Worm (Caenorhabditis elegans) whole organism, L4/young adult: Measurements from ENCODE around the gene F58G1.3.

Experiments
- dao-5 ChIP-seq: sonication (generic microtip); optimal IDR thresholded peaks from 2 replicates; lab custom pipeline; 2016; ENCODE audit warnings: missing genotype, missing genetic modification characterization, moderate library complexity, missing compliant biosample characterization
- him-1 ChIP-seq: sonication (generic microtip); optimal IDR thresholded peaks from 2 replicates; lab custom pipeline; 2016; ENCODE audit warnings: missing genotype, missing genetic modification reagents, missing genetic modification characterization, missing compliant biosample characterization

DNA sequence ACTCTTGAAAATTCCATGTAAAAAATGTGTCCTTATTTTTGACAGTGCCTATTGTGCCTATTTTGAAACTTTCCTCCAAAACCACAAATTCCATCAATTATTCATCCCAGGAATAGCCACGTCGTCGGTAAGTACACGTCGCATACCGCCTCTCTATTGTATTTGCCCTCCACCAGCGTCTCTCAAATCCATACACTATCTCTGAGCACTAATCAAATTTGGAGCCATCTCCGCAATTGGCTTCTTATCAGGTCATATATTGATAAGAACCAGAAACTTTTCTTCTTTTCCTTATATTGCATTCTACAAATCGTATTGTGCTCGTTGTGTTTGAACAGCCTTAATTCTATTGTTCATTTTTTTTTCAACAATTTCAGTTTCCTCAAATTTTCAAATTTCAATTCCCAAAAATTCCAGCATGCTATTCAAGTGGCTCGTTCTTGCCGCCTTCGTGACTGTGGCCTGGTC is 3.3 kb upstream of the F58G1.3 start, which contains the start of gene dct-18:
- TF ChIP-seq dao-5 (tag; lab: Kevin White, UChicago): no peak
- TF ChIP-seq him-1 (tag; lab: Kevin White, UChicago): no peak
